Worm (Caenorhabditis elegans) whole organism, midembryonic: ENCODE measurements around the gene M02F4.1.

Source experiments
- T22C8.4 ChIP-seq: fragments of 200-800 bp; sonication (Bioruptor generic); IDR thresholded peaks from 2 replicates; pipeline ENCODE4 v1.3.6; 2022; ENCODE audit warnings: missing genetic modification characterization, missing compliant biosample characterization
- med-1 ChIP-seq: sonication (generic microtip); optimal IDR thresholded peaks from 2 replicates; lab custom pipeline; 2017; ENCODE audit warnings: missing genetic modification characterization, mild to moderate bottlenecking, missing compliant biosample characterization, antibody characterized with exemption, missing genetic modification reagents; ENCODE audit not compliant: insufficient read depth
- ref-1 ChIP-seq: fragments of 200-800 bp; sonication (Bioruptor generic); conservative IDR thresholded peaks from 2 replicates; pipeline ENCODE4 v1.3.6; 2022; ENCODE audit warnings: missing genetic modification reagents, missing genetic modification characterization, missing compliant biosample characterization
- tab-1 ChIP-seq: fragments of 200-800 bp; sonication (Bioruptor generic); IDR thresholded peaks from 2 replicates; pipeline ENCODE4 v1.3.6; 2022; ENCODE audit warnings: missing genetic modification characterization, missing compliant biosample characterization
- ztf-23 ChIP-seq: fragments of 200-800 bp; sonication (Bioruptor generic); IDR thresholded peaks from 2 replicates; pipeline ENCODE4 v1.3.6; 2022; ENCODE audit warnings: missing genetic modification reagents, missing genetic modification characterization, missing compliant biosample characterization

DNA sequence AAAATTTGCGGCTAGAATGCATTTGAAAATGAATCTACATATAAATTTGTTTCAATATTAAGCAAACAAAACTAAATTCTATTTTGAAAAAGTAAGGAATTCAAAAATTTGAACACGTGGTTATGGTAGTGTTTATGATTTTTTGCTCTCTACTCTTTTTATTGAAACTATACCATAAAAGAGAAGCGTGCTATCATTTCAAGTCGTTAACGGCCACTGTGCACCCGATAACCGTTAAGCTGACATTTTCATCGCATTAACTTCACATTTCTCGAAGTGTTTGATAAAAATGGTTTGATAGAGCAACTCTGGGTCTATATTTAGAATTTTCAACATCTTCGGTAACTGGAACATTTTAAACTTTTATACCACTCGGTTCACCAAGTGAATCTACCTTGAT, 25.9 kb upstream of the M02F4.1 start, which contains the start of gene twk-26:
- TF ChIP-seq ref-1 (no peak), tab-1 (GFP tag; lab: Robert Waterston, UW) (no peak), ztf-23 (GFP tag; lab: Robert Waterston, UW) (no peak), med-1 (GFP tag; lab: Kevin White, UChicago) (no peak), T22C8.4 (GFP tag; lab: Robert Waterston, UW) (no peak)
